Worm (Caenorhabditis elegans): ENCODE results near the gene Y38H6A.5.

Y38H6A.5 gene

ce11 chrV:20350382-20350781, 15.2 kb upstream of the Y38H6A.5 start:
- TF ChIP-seq daf-12 (tag; optimal IDR thresholded peaks at IDR 0.05), result no peak
- no peak for TF ChIP-seq nhr-43 (tag; optimal IDR thresholded peaks at IDR 0.05; ENCODE audit: poor library complexity, severe bottlenecking)
- TF ChIP-seq pqm-1 (tag; optimal IDR thresholded peaks at IDR 0.05), result no peak
- no peak for TF ChIP-seq fkh-10 (GFP tag; optimal IDR thresholded peaks at IDR 0.05)
- TF ChIP-seq nhr-237 (tag; optimal IDR thresholded peaks at IDR 0.05), result no peak
- no peak for TF ChIP-seq nhr-12 (tag; optimal IDR thresholded peaks at IDR 0.05)
- TF ChIP-seq unc-39 (tag; optimal IDR thresholded peaks at IDR 0.05), result no peak

- TF ChIP-seq nfya-1 (tag; optimal IDR thresholded peaks at IDR 0.05; ENCODE audit: insufficient read depth) (no peak), nhr-12 (tag; optimal IDR thresholded peaks at IDR 0.05) (no peak), ceh-82 (tag; optimal IDR thresholded peaks at IDR 0.05) (no peak), mdl-1 (tag; optimal IDR thresholded peaks at IDR 0.05) (no peak), unc-62 (GFP tag; optimal IDR thresholded peaks at IDR 0.05) (no peak), aly-2 (tag; optimal IDR thresholded peaks at IDR 0.05) (no peak), nhr-76 (tag; optimal IDR thresholded peaks at IDR 0.05) (no peak), mml-1 (tag; optimal IDR thresholded peaks at IDR 0.05) (no peak), unc-39 (tag; optimal IDR thresholded peaks at IDR 0.05) (no peak), pha-4 (tag; optimal IDR thresholded peaks at IDR 0.05) (no peak), nhr-77 (tag; optimal IDR thresholded peaks at IDR 0.05) (no peak), nhr-11 (tag; optimal IDR thresholded peaks at IDR 0.05) (no peak)
Measured at ce11 chrV:20347625-20348024, 12.5 kb upstream of the Y38H6A.5 start.

- TF ChIP-seq egl-5 (tag; optimal IDR thresholded peaks at IDR 0.05) (no peak), fkh-2 (tag; optimal IDR thresholded peaks at IDR 0.05) (no peak), egl-27 (tag; optimal IDR thresholded peaks at IDR 0.05) (no peak), elt-3 (tag; optimal IDR thresholded peaks at IDR 0.05) (no peak), fkh-10 (GFP tag; optimal IDR thresholded peaks at IDR 0.05) (no peak), mml-1 (tag; optimal IDR thresholded peaks at IDR 0.05) (no peak), lsy-12 (tag; optimal IDR thresholded peaks at IDR 0.05) (no peak), tbx-2 (tag; optimal IDR thresholded peaks at IDR 0.05) (no peak), nhr-25 (tag; optimal IDR thresholded peaks at IDR 0.05) (no peak), lin-39 (tag; optimal IDR thresholded peaks at IDR 0.05) (no peak), elt-1 (tag; optimal IDR thresholded peaks at IDR 0.05) (no peak), nhr-12 (tag; optimal IDR thresholded peaks at IDR 0.05) (no peak), nhr-67 (tag; optimal IDR thresholded peaks at IDR 0.05) (no peak)
Measured at ce11 chrV:20344889-20345288, 9.7 kb upstream of the Y38H6A.5 start, which contains the start of gene Y38H6A.3. Gene Y38H6A.3, plus strand, starts transcription at chrV:20345189.

- peak; percentile 65 for TF ChIP-seq fkh-10 (GFP tag; optimal IDR thresholded peaks at IDR 0.05)
- TF ChIP-seq ceh-9 (tag; optimal IDR thresholded peaks at IDR 0.05), result no peak
- TF ChIP-seq nhr-43 (tag; optimal IDR thresholded peaks at IDR 0.05; ENCODE audit: poor library complexity, severe bottlenecking), result no peak
Measured at ce11 chrV:20338870-20339269, 3.7 kb upstream of the Y38H6A.5 start.

- no peak for TF ChIP-seq nhr-67 (tag; optimal IDR thresholded peaks at IDR 0.05)
- no peak for TF ChIP-seq nhr-76 (tag; optimal IDR thresholded peaks at IDR 0.05)
- TF ChIP-seq skn-1 (tag; optimal IDR thresholded peaks at IDR 0.05), result no peak
- no peak for TF ChIP-seq tbx-2 (tag; optimal IDR thresholded peaks at IDR 0.05)
Measured at ce11 chrV:20338020-20338419, 2.9 kb upstream of the Y38H6A.5 start.

ce11 chrV:20325417-20325816, 9.7 kb downstream of the Y38H6A.5 start, which contains the start of gene Y38H6A.1:
Gene Y38H6A.1, plus strand, starts transcription at chrV:20325717.
- TF ChIP-seq ceh-28 (tag; optimal IDR thresholded peaks at IDR 0.05) (no peak), sea-2 (GFP tag; optimal IDR thresholded peaks at IDR 0.05) (no peak), egl-27 (tag; optimal IDR thresholded peaks at IDR 0.05) (no peak)

- TF ChIP-seq ceh-9 (tag; optimal IDR thresholded peaks at IDR 0.05) (no peak), daf-12 (tag; optimal IDR thresholded peaks at IDR 0.05) (no peak), ZK546.5 (tag; optimal IDR thresholded peaks at IDR 0.05) (no peak), lin-15B (tag; optimal IDR thresholded peaks at IDR 0.05) (no peak), pqm-1 (tag; optimal IDR thresholded peaks at IDR 0.05) (no peak), sea-2 (GFP tag; optimal IDR thresholded peaks at IDR 0.05) (no peak), elt-3 (tag; optimal IDR thresholded peaks at IDR 0.05) (no peak), nhr-25 (tag; optimal IDR thresholded peaks at IDR 0.05) (no peak), skn-1 (tag; optimal IDR thresholded peaks at IDR 0.05) (no peak), egl-5 (tag; optimal IDR thresholded peaks at IDR 0.05) (no peak), aly-2 (tag; optimal IDR thresholded peaks at IDR 0.05) (no peak), elt-2 (tag; optimal IDR thresholded peaks at IDR 0.05) (no peak), unc-39 (tag; optimal IDR thresholded peaks at IDR 0.05) (no peak), nhr-28 (tag; optimal IDR thresholded peaks at IDR 0.05) (no peak), ztf-11 (tag; optimal IDR thresholded peaks at IDR 0.05) (no peak)
Measured at ce11 chrV:20317442-20317841, 17.7 kb downstream of the Y38H6A.5 start, which contains the start of gene Y113G7C.1. Gene Y113G7C.1, plus strand, starts transcription at chrV:20317742.

Data from whole organism, L3 larva.